Worm (Caenorhabditis elegans): ENCODE data around the gene lipl-3.
A peak's percentile ranks its signal among the peaks of the same experiment; 100 is the strongest.

The lipl-3 gene

DNA sequence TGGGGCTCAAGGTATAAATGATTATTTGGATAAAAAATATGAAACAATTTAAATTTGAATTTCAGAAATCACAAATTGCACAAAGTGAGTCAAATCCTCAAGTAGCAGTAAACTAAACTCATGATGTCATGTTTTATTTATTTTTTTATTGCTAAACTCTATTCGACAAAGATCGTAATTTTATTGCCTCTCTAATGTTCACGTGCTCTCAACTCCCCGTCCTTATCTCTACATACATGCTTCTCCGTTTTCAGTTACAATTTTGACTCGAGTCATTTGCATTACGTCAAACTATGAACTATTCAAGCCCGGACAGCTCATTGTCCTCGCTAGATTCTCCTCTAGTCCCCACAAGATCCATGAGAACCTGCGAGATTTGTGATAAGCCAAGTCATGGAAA, 49.5 kb downstream of the lipl-3 start, which contains the start of gene nhr-99 (continued):
- TF ChIP-seq ZK337.2 (GFP tag; IDR thresholded peaks at IDR 0.05), result no peak
- TF ChIP-seq dve-1 (tag; optimal IDR thresholded peaks at IDR 0.05; ENCODE audit: insufficient read depth), result peak; percentile 71
- no peak for TF ChIP-seq Y48G9A.11 (GFP tag; IDR thresholded peaks at IDR 0.05)
- TF ChIP-seq nhr-10 (tag; optimal IDR thresholded peaks at IDR 0.05), result no peak
- no peak for TF ChIP-seq nhr-237 (tag; optimal IDR thresholded peaks at IDR 0.05)
- no peak for TF ChIP-seq lin-13 (GFP tag; optimal IDR thresholded peaks at IDR 0.05)
- no peak for TF ChIP-seq daf-16 (GFP tag; optimal IDR thresholded peaks at IDR 0.05)
- peak; percentile 75 for TF ChIP-seq daf-16 (tag; optimal IDR thresholded peaks at IDR 0.05)
- no peak for TF ChIP-seq daf-8 (GFP tag; IDR thresholded peaks at IDR 0.05)
- TF ChIP-seq nhr-42 (GFP tag; IDR thresholded peaks at IDR 0.05), result no peak
- no peak for TF ChIP-seq F10B5.3 (tag; optimal IDR thresholded peaks at IDR 0.05)
- no peak for TF ChIP-seq nhr-6 (tag; optimal IDR thresholded peaks at IDR 0.05)
- no peak for TF ChIP-seq hmg-1.1 (GFP tag; IDR thresholded peaks at IDR 0.05)
- no peak for TF ChIP-seq Y5F2A.4 (GFP tag; optimal IDR thresholded peaks at IDR 0.05)
- TF ChIP-seq ZK546.5 (tag; optimal IDR thresholded peaks at IDR 0.05), result no peak
- no peak for TF ChIP-seq snpc-1.2 (GFP tag; IDR thresholded peaks at IDR 0.05)

DNA sequence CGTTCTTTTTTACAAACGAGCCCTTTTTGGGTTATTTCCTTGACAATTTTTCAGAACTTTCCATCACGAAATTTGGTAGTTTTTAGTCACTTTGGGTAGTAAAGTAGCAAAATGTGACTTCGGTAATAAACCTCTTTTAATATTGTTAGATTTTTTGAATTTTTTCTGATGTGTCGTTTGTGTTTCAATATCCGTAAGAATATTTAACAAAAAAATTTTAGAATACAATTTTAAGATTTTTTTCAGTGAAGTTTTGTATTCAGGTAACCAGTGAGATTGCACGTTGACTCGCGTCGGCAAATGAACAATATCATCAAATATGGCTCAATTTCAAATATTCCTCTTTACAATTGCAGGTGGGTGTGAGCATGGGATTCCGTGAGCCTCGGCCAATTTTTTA, 51.4 kb downstream of the lipl-3 start, which contains the start of gene srt-31:
Gene srt-31 (plus strand): TSS at position 301 of the 400 bp plus-strand sequence.
- TF ChIP-seq nhr-10 (tag; optimal IDR thresholded peaks at IDR 0.05), result no peak
- TF ChIP-seq nhr-76 (tag; optimal IDR thresholded peaks at IDR 0.05), result no peak
- TF ChIP-seq ztf-11 (tag; optimal IDR thresholded peaks at IDR 0.05), result no peak
- TF ChIP-seq ceh-44 (GFP tag; IDR thresholded peaks at IDR 0.05), result no peak
- TF ChIP-seq zip-11 (GFP tag; IDR thresholded peaks at IDR 0.05), result no peak
- no peak for TF ChIP-seq nhr-48 (tag; optimal IDR thresholded peaks at IDR 0.05)
- no peak for TF ChIP-seq egl-27 (tag; optimal IDR thresholded peaks at IDR 0.05)
- no peak for TF ChIP-seq unc-130 (GFP tag; optimal IDR thresholded peaks at IDR 0.05)
- no peak for TF ChIP-seq zfp-3 (GFP tag; conservative IDR thresholded peaks at IDR 0.05)
- no peak for TF ChIP-seq lim-7 (GFP tag; IDR thresholded peaks at IDR 0.05)
